Fruit fly (Drosophila melanogaster): ENCODE results near the gene CG5347.
A peak's percentile ranks its signal among the peaks of the same experiment; 100 is the strongest.

Gene CG5347

dm6 chrX:14749086-14749874, 27.3 kb upstream of the CG5347 start, which contains the start of gene NetB (continued):
- TF ChIP-seq twi (tag; optimal IDR thresholded peaks at IDR 0.05) (no peak), Sox102F (GFP tag; optimal IDR thresholded peaks at IDR 0.05) (no peak), CG4707 (GFP tag; optimal IDR thresholded peaks at IDR 0.05) (no peak), CG6175 (GFP tag; IDR thresholded peaks at IDR 0.05) (no peak), zf30C (GFP tag; optimal IDR thresholded peaks at IDR 0.05) (no peak), Rx (GFP tag; IDR thresholded peaks at IDR 0.05) (no peak), Oaz (GFP tag; IDR thresholded peaks at IDR 0.05) (no peak), CG13894 (tag; optimal IDR thresholded peaks at IDR 0.05) (peak; percentile 58), CG7556 (GFP tag; optimal IDR thresholded peaks at IDR 0.05) (no peak), wdn (GFP tag; IDR thresholded peaks at IDR 0.05) (no peak), Hr3 (GFP tag; optimal IDR thresholded peaks at IDR 0.05) (no peak), CG32532 (GFP tag; IDR thresholded peaks at IDR 0.05) (no peak), CG10543 (GFP tag; optimal IDR thresholded peaks at IDR 0.05) (peak; percentile 28), CG2678 (tag; optimal IDR thresholded peaks at IDR 0.05) (no peak), CG43689 (GFP tag; IDR thresholded peaks at IDR 0.05) (no peak), CoRest (tag; optimal IDR thresholded peaks at IDR 0.05) (no peak), vvl (GFP tag; IDR thresholded peaks at IDR 0.05) (no peak), pzg (GFP tag; optimal IDR thresholded peaks at IDR 0.05) (no peak), repo (GFP tag; optimal IDR thresholded peaks at IDR 0.05) (no peak), CG17612 (GFP tag; IDR thresholded peaks at IDR 0.05) (no peak), PHDP (tag; optimal IDR thresholded peaks at IDR 0.05) (no peak), CG12155 (GFP tag; optimal IDR thresholded peaks at IDR 0.05) (no peak), her (GFP tag; optimal IDR thresholded peaks at IDR 0.05) (peak; percentile 11), run (tag; optimal IDR thresholded peaks at IDR 0.05) (no peak), Sry-δ (GFP tag; optimal IDR thresholded peaks at IDR 0.05) (no peak), cg (GFP tag; optimal IDR thresholded peaks at IDR 0.05) (peak; percentile 23), en (GFP tag; optimal IDR thresholded peaks at IDR 0.05) (no peak), CG3995 (GFP tag; optimal IDR thresholded peaks at IDR 0.05) (no peak), pan (optimal IDR thresholded peaks at IDR 0.05) (no peak), pan (GFP tag; optimal IDR thresholded peaks at IDR 0.05 in 1 of 2, IDR thresholded peaks at IDR 0.05 in 1 of 2) (peak in 1 of 2 experiments; percentile 14), CG10654 (GFP tag; optimal IDR thresholded peaks at IDR 0.05) (no peak), psq (GFP tag; optimal IDR thresholded peaks at IDR 0.05) (no peak), Sox100B (GFP tag; optimal IDR thresholded peaks at IDR 0.05) (no peak), CG8290 (GFP tag; optimal IDR thresholded peaks at IDR 0.05) (no peak), CG8290 (tag; optimal IDR thresholded peaks at IDR 0.05) (peak in 1 of 2 experiments; percentile 47), Meics (GFP tag; optimal IDR thresholded peaks at IDR 0.05) (no peak), Sin3A (optimal IDR thresholded peaks at IDR 0.05) (no peak), z (GFP tag; IDR thresholded peaks at IDR 0.05) (peak; percentile 62; the same call in 1 of the 3 replicates), C15 (GFP tag; IDR thresholded peaks at IDR 0.05) (no peak), croc (GFP tag; conservative IDR thresholded peaks at IDR 0.05) (no peak), fd96Cb (tag; optimal IDR thresholded peaks at IDR 0.05) (no peak), Doc2 (GFP tag; IDR thresholded peaks at IDR 0.05) (no peak), CG31224 (GFP tag; IDR thresholded peaks at IDR 0.05) (no peak), CG2889 (GFP tag; IDR thresholded peaks at IDR 0.05) (no peak), CG7357 (GFP tag; IDR thresholded peaks at IDR 0.05) (no peak), Nf-YA (GFP tag; IDR thresholded peaks at IDR 0.05) (no peak), zfh2 (GFP tag; optimal IDR thresholded peaks at IDR 0.05) (no peak), CG9932 (GFP tag; IDR thresholded peaks at IDR 0.05) (no peak), CG8281 (tag; optimal IDR thresholded peaks at IDR 0.05) (no peak), dmrt99B (tag; optimal IDR thresholded peaks at IDR 0.05) (no peak), CG8089 (GFP tag; optimal IDR thresholded peaks at IDR 0.05) (no peak), CG13287 (GFP tag; IDR thresholded peaks at IDR 0.05; ENCODE audit: partially characterized antibody) (peak; percentile 26; the same call in 1 of the 2 replicates)
